Fruit fly (Drosophila melanogaster) whole organism, embryonic: ENCODE data around the gene CG31600.

Experiments used
- Abd-B ChIP-seq: fragments of 200-800 bp; sonication (Bioruptor generic); optimal IDR thresholded peaks from 2 replicates; lab custom pipeline; 2018; ENCODE audit warnings: missing biosample characterization, mild to moderate bottlenecking, missing genetic modification characterization, moderate library complexity
- CG1024 ChIP-seq: fragments of 200-800 bp; sonication (Bioruptor generic); IDR thresholded peaks from 2 replicates; pipeline ENCODE4 v1.3.6; 2022; ENCODE audit warnings: missing biosample characterization, missing genetic modification characterization
- CG10543 ChIP-seq: fragments of 200-800 bp; sonication (Bioruptor generic); optimal IDR thresholded peaks from 3 replicates; lab custom pipeline; 2017; ENCODE audit warnings: missing biosample characterization, mild to moderate bottlenecking, missing genetic modification characterization, moderate library complexity
- CG11456 ChIP-seq: fragments of 200-800 bp; sonication (Bioruptor generic); IDR thresholded peaks from 3 replicates; pipeline ENCODE4 v1.3.6; 2022; ENCODE audit warnings: missing biosample characterization, missing genetic modification characterization
- CG11560 ChIP-seq: fragments of 200-800 bp; sonication (Bioruptor generic); IDR thresholded peaks from 3 replicates; pipeline ENCODE4 v1.3.6; 2022; ENCODE audit warnings: missing biosample characterization, missing genetic modification characterization
- CG11696 ChIP-seq: fragments of 200-800 bp; sonication (Bioruptor generic); IDR thresholded peaks from 2 replicates; pipeline ENCODE4 v1.3.6; 2022; ENCODE audit warnings: missing biosample characterization, missing genetic modification characterization
- CG12236 ChIP-seq: fragments of 200-800 bp; sonication (Bioruptor generic); optimal IDR thresholded peaks from 2 replicates; lab custom pipeline; 2016; ENCODE audit warnings: missing biosample characterization, missing genetic modification characterization
- CG12391 ChIP-seq: fragments of 200-800 bp; sonication (Bioruptor generic); optimal IDR thresholded peaks from 3 replicates; lab custom pipeline; 2018; ENCODE audit warnings: missing biosample characterization, mild to moderate bottlenecking, missing genetic modification characterization, moderate library complexity
- CG13894 ChIP-seq: fragments of 200-800 bp; sonication (Bioruptor generic); optimal IDR thresholded peaks from 3 replicates; lab custom pipeline; 2018; ENCODE audit warnings: missing biosample characterization, mild to moderate bottlenecking, missing genetic modification characterization, moderate library complexity
- CG14667 ChIP-seq: fragments of 200-800 bp; sonication (Bioruptor generic); IDR thresholded peaks from 2 replicates; pipeline ENCODE4 v1.3.6; 2022; ENCODE audit warnings: missing biosample characterization, missing genetic modification characterization
- CG15073 ChIP-seq: fragments of 200-800 bp; sonication (Bioruptor generic); optimal IDR thresholded peaks from 2 replicates; lab custom pipeline; 2016; ENCODE audit warnings: missing biosample characterization, missing genetic modification characterization
- CG15696 ChIP-seq: fragments of 200-800 bp; sonication (Bioruptor generic); optimal IDR thresholded peaks from 2 replicates; lab custom pipeline; 2019; ENCODE audit warnings: missing biosample characterization, mild to moderate bottlenecking, missing genetic modification characterization, moderate library complexity
- CG17361 ChIP-seq: fragments of 200-800 bp; sonication (Bioruptor generic); IDR thresholded peaks from 3 replicates; pipeline ENCODE4 v1.3.6; 2022; ENCODE audit warnings: missing biosample characterization, missing genetic modification characterization
- CG4820 ChIP-seq: fragments of 200-800 bp; sonication (Bioruptor generic); optimal IDR thresholded peaks from 3 replicates; lab custom pipeline; 2016; ENCODE audit warnings: missing biosample characterization, missing genetic modification characterization
- CG5180 ChIP-seq: fragments of 200-800 bp; sonication (Bioruptor generic); optimal IDR thresholded peaks from 3 replicates; lab custom pipeline; 2017; ENCODE audit warnings: missing biosample characterization, missing genetic modification characterization, mild to moderate bottlenecking, moderate library complexity, missing genetic modification reagents
- CG6654 ChIP-seq: fragments of 200-800 bp; sonication (Bioruptor generic); optimal IDR thresholded peaks from 2 replicates; lab custom pipeline; 2017; ENCODE audit warnings: missing biosample characterization, mild to moderate bottlenecking, missing genetic modification characterization
- CG7271 ChIP-seq: fragments of 200-800 bp; sonication (Bioruptor generic); optimal IDR thresholded peaks from 2 replicates; lab custom pipeline; 2018; ENCODE audit warnings: missing biosample characterization, mild to moderate bottlenecking, missing genetic modification characterization, moderate library complexity
- CG7556 ChIP-seq: fragments of 200-800 bp; sonication (Bioruptor generic); optimal IDR thresholded peaks from 2 replicates; lab custom pipeline; 2017; ENCODE audit warnings: missing biosample characterization, mild to moderate bottlenecking, missing genetic modification characterization
- CG7839 ChIP-seq: fragments of 200-800 bp; sonication (Bioruptor generic); optimal IDR thresholded peaks from 3 replicates; lab custom pipeline; 2018; ENCODE audit warnings: missing biosample characterization, mild to moderate bottlenecking, missing genetic modification characterization, moderate library complexity
- CG8290 ChIP-seq, 3 experiments: fragments of 200-800 bp; sonication (Bioruptor generic); optimal IDR thresholded peaks; 2 replicates each; lab custom pipeline; 2016 to 2019; ENCODE audit warnings: missing biosample characterization in 3 of 3, missing genetic modification characterization in 3 of 3, mild to moderate bottlenecking in 2 of 3, moderate library complexity in 1 of 3
- CG8388 ChIP-seq: fragments of 200-800 bp; sonication (Bioruptor generic); optimal IDR thresholded peaks from 2 replicates; lab custom pipeline; 2019; ENCODE audit warnings: missing biosample characterization, mild to moderate bottlenecking, missing genetic modification characterization, moderate library complexity
- Camta ChIP-seq: fragments of 200-800 bp; sonication (Bioruptor generic); optimal IDR thresholded peaks from 2 replicates; lab custom pipeline; 2016; ENCODE audit warnings: missing biosample characterization, missing genetic modification characterization
- HLH54F ChIP-seq: fragments of 200-800 bp; sonication (Bioruptor generic); optimal IDR thresholded peaks from 3 replicates; lab custom pipeline; 2016; ENCODE audit warnings: missing biosample characterization, missing genetic modification characterization
- Hsf ChIP-seq: fragments of 200-800 bp; sonication (Bioruptor generic); optimal IDR thresholded peaks from 3 replicates; lab custom pipeline; 2016; ENCODE audit warnings: missing biosample characterization, missing genetic modification characterization
- Lim3 ChIP-seq: fragments of 200-800 bp; sonication (Bioruptor generic); IDR thresholded peaks from 2 replicates; pipeline ENCODE4 v1.3.6; 2022; ENCODE audit warnings: missing biosample characterization, missing genetic modification characterization
- MBD-R2 ChIP-seq: fragments of 200-800 bp; sonication (Bioruptor generic); IDR thresholded peaks from 2 replicates; pipeline ENCODE4 v1.3.6; 2022; ENCODE audit warnings: missing biosample characterization, missing genetic modification characterization
- Nf-YC ChIP-seq: fragments of 200-800 bp; optimal IDR thresholded peaks from 3 replicates; lab custom pipeline; 2019; ENCODE audit warnings: missing biosample characterization, mild to moderate bottlenecking, missing genetic modification characterization, moderate library complexity
- Poxn ChIP-seq: fragments of 200-800 bp; sonication (Bioruptor generic); IDR thresholded peaks from 2 replicates; pipeline ENCODE4 v1.3.6; 2022; ENCODE audit warnings: missing biosample characterization, missing genetic modification characterization
- TFAM ChIP-seq: fragments of 200-800 bp; sonication (Bioruptor generic); optimal IDR thresholded peaks from 2 replicates; lab custom pipeline; 2017; ENCODE audit warnings: missing biosample characterization, missing genetic modification characterization, inconsistent platforms
- amos ChIP-seq: fragments of 200-800 bp; sonication (Bioruptor generic); IDR thresholded peaks from 2 replicates; pipeline ENCODE4 v1.3.6; 2022; ENCODE audit warnings: missing biosample characterization, missing genetic modification characterization; ENCODE audit not compliant: partially characterized antibody
- cwo ChIP-seq: fragments of 200-800 bp; sonication (Bioruptor generic); optimal IDR thresholded peaks from 3 replicates; lab custom pipeline; 2017; ENCODE audit warnings: missing biosample characterization, missing genetic modification characterization, mild to moderate bottlenecking, moderate library complexity, missing genetic modification reagents
- esg ChIP-seq: fragments of 200-800 bp; sonication (Bioruptor generic); conservative IDR thresholded peaks from 2 replicates; pipeline ENCODE4 v1.3.6; 2022; ENCODE audit warnings: missing biosample characterization, missing genetic modification characterization
- eve ChIP-seq, 2 experiments: fragments of >200 bp; optimal IDR thresholded peaks; 2 replicates each; lab custom pipeline; 2017; ENCODE audit warnings: missing biosample characterization in 2 of 2, missing genetic modification characterization in 2 of 2
- fd96Cb ChIP-seq: fragments of 200-800 bp; sonication (Bioruptor generic); optimal IDR thresholded peaks from 2 replicates; lab custom pipeline; 2018; ENCODE audit warnings: missing biosample characterization, mild to moderate bottlenecking, missing genetic modification characterization, moderate library complexity
- ftz-f1 ChIP-seq: fragments of 200-800 bp; sonication (Bioruptor generic); optimal IDR thresholded peaks from 2 replicates; lab custom pipeline; 2016; ENCODE audit warnings: missing biosample characterization, missing genetic modification characterization
- ken ChIP-seq: fragments of 200-800 bp; sonication (Bioruptor generic); IDR thresholded peaks from 3 replicates; pipeline ENCODE4 v1.3.6; 2022; ENCODE audit warnings: missing biosample characterization, missing genetic modification characterization
- nerfin-1 ChIP-seq: fragments of 200-800 bp; sonication (Bioruptor generic); optimal IDR thresholded peaks from 3 replicates; lab custom pipeline; 2019; ENCODE audit warnings: missing biosample characterization, mild to moderate bottlenecking, missing genetic modification characterization, moderate library complexity
- pita ChIP-seq: fragments of 200-800 bp; sonication (Bioruptor generic); optimal IDR thresholded peaks from 2 replicates; lab custom pipeline; 2017; ENCODE audit warnings: missing biosample characterization, mild to moderate bottlenecking, missing genetic modification characterization
- ranshi ChIP-seq: fragments of 200-800 bp; sonication (Bioruptor generic); IDR thresholded peaks from 2 replicates; pipeline ENCODE4 v1.3.6; 2022; ENCODE audit warnings: missing biosample characterization, missing genetic modification characterization
- ro ChIP-seq: fragments of 200-800 bp; sonication (Bioruptor generic); IDR thresholded peaks from 2 replicates; pipeline ENCODE4 v1.3.6; 2022; ENCODE audit warnings: missing biosample characterization, missing genetic modification characterization
- sens-2 ChIP-seq: fragments of 200-800 bp; sonication (Bioruptor generic); IDR thresholded peaks from 2 replicates; pipeline ENCODE4 v1.3.6; 2022; ENCODE audit warnings: missing biosample characterization, missing genetic modification characterization
- sima ChIP-seq: fragments of 200-800 bp; sonication (Bioruptor generic); optimal IDR thresholded peaks from 2 replicates; lab custom pipeline; 2016; ENCODE audit warnings: missing biosample characterization, missing genetic modification characterization
- so ChIP-seq: fragments of 200-800 bp; sonication (Bioruptor generic); IDR thresholded peaks from 3 replicates; pipeline ENCODE4 v1.3.6; 2022; ENCODE audit warnings: missing biosample characterization, missing genetic modification characterization
- stwl ChIP-seq: fragments of 200-800 bp; sonication (Bioruptor generic); optimal IDR thresholded peaks from 3 replicates; lab custom pipeline; 2018; ENCODE audit warnings: missing biosample characterization, mild to moderate bottlenecking, missing genetic modification characterization, moderate library complexity
- tin ChIP-seq: fragments of 200-800 bp; sonication (Bioruptor generic); optimal IDR thresholded peaks from 3 replicates; lab custom pipeline; 2016; ENCODE audit warnings: missing biosample characterization, missing genetic modification characterization
- tna ChIP-seq: fragments of 200-800 bp; sonication (Bioruptor generic); IDR thresholded peaks from 2 replicates; pipeline ENCODE4 v1.3.6; 2022; ENCODE audit warnings: missing biosample characterization, missing genetic modification characterization; ENCODE audit not compliant: partially characterized antibody
- trem ChIP-seq: fragments of 200-800 bp; optimal IDR thresholded peaks from 3 replicates; lab custom pipeline; 2019; ENCODE audit warnings: missing biosample characterization, mild to moderate bottlenecking, missing genetic modification characterization, moderate library complexity
- unc-4 ChIP-seq: fragments of 200-800 bp; sonication (Bioruptor generic); IDR thresholded peaks from 2 replicates; pipeline ENCODE4 v1.3.6; 2022; ENCODE audit warnings: missing biosample characterization, missing genetic modification characterization; ENCODE audit not compliant: partially characterized antibody

Gene CG31600

DNA sequence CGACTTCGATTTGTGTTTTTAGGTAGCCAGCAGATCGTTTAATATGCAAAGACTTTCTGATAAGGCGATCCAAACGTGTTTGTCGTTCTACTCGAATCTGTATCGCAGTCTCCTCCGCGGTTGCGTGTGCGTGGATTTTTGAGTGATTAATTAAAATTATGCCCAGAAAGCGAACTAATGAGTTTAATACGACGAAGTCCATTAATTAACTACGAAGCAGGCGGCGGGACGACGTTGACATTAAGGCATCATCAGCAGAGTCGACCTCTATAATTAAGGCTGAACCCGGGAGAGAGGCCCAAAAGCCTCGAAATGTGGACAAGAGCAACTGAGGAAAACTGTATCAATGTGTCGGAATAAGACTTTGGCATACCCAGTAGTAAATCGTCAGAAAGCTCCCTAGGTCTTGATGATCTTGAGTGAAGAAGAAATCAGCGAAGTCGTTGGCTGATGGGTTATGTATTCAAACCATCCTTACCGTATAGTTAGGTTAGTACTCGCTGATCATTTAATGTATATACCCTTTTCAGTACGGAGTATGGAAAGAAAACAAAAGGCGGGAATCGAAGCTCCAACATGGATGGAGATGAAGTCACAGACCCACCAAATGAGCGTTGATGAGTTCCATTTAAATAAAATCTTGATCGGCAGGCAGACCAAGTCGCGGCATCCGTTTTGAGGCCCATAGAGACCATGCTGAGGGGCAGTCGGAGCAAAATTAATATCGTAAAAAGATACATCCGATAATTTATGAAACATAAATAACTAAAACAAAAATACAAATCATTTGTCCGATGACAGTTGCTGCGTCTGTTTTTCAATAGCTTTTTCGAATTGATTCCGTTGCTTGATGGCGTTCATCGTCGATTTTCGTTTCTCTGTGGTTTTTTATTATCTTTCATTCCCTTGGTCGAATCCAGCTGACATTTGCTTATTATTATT is 47.8 kb downstream of the CG31600 start (continued):
- TF ChIP-seq unc-4 (GFP tag; lab: Robert Waterston, UW) (no peak), Poxn (GFP tag; lab: Robert Waterston, UW) (peak; percentile 67; the same call in 1 of the 2 replicates), CG6654 (GFP tag; lab: Kevin White, UChicago) (peak; percentile 75), CG11456 (GFP tag; lab: Robert Waterston, UW) (peak; percentile 93), sima (GFP tag; lab: Kevin White, UChicago) (peak; percentile 78), esg (GFP tag; lab: Robert Waterston, UW) (peak; percentile 90), MBD-R2 (GFP tag; lab: Robert Waterston, UW) (peak; percentile 73), CG5180 (peak; percentile 74), CG12391 (tag; lab: Kevin White, UChicago) (peak; percentile 93), tna (GFP tag; lab: Robert Waterston, UW) (no peak), CG14667 (GFP tag; lab: Robert Waterston, UW) (peak; percentile 88), CG15073 (peak; percentile 18), CG7839 (tag; lab: Kevin White, UChicago) (peak; percentile 95), CG7271 (no peak), CG17361 (GFP tag; lab: Robert Waterston, UW) (peak; percentile 93), ken (GFP tag; lab: Robert Waterston, UW) (peak; percentile 95), CG8290 (GFP tag; optimal IDR thresholded peaks at IDR 0.05; lab: Kevin White, UChicago) (peak; percentile 90), CG8290 (tag; optimal IDR thresholded peaks at IDR 0.05; lab: Kevin White, UChicago) (peak; percentile 32 to 96), Lim3 (GFP tag; lab: Robert Waterston, UW) (peak; percentile 65), HLH54F (GFP tag; lab: Kevin White, UChicago) (peak; percentile 89), CG11696 (peak; percentile 62), CG1024 (peak; percentile 84), TFAM (peak; percentile 15), Camta (GFP tag; lab: Kevin White, UChicago) (peak; percentile 93), Nf-YC (tag; lab: Kevin White, UChicago) (peak; percentile 1), cwo (GFP tag; lab: Kevin White, UChicago) (peak; percentile 76), ranshi (GFP tag; lab: Robert Waterston, UW) (peak; percentile 92), amos (GFP tag; lab: Robert Waterston, UW) (no peak), CG12236 (peak; percentile 88), CG8388 (GFP tag; lab: Kevin White, UChicago) (peak; percentile 92), sens-2 (GFP tag; lab: Robert Waterston, UW) (peak; percentile 82), CG15696 (peak; percentile 64), nerfin-1 (tag; lab: Kevin White, UChicago) (peak; percentile 88), trem (tag; lab: Kevin White, UChicago) (peak; percentile 88), so (GFP tag; lab: Robert Waterston, UW) (peak; percentile 87; the same call in 2 of the 3 replicates), CG13894 (tag; lab: Kevin White, UChicago) (no peak), CG7556 (peak; percentile 84), ro (GFP tag; lab: Robert Waterston, UW) (peak; percentile 69), ftz-f1 (GFP tag; lab: Kevin White, UChicago) (no peak), fd96Cb (tag; lab: Kevin White, UChicago) (peak; percentile 95), CG4820 (GFP tag; lab: Kevin White, UChicago) (peak; percentile 92), stwl (tag; lab: Kevin White, UChicago) (no peak), eve (GFP tag; optimal IDR thresholded peaks at IDR 0.05; lab: Kevin White, UChicago) (peak in 1 of 2 experiments; percentile 95), CG11560 (tag; lab: Robert Waterston, UW) (peak; percentile 80), Abd-B (GFP tag; lab: Kevin White, UChicago) (peak; percentile 90), tin (GFP tag; lab: Kevin White, UChicago) (peak; percentile 89), CG10543 (peak; percentile 48), Hsf (GFP tag; lab: Kevin White, UChicago) (peak; percentile 90), pita (GFP tag; lab: Kevin White, UChicago) (no peak)
